Fruit fly (Drosophila melanogaster) S2 (cell line): ENCODE measurements around the gene Smr.
A peak's percentile ranks its signal among the peaks of the same experiment; 100 is the strongest.

ENCODE experiments used
- CG8478 ChIP-seq: fragments of >200 bp; optimal IDR thresholded peaks from 2 replicates; lab custom pipeline; 2018
- CTCF ChIP-seq, 2 experiments: fragments of >200 bp; optimal IDR thresholded peaks; 2 replicates each; lab custom pipeline; 2018

The Smr gene

dm6 chrX:12725187-12725919, 17.1 kb downstream of the Smr start:
- TF ChIP-seq CTCF (optimal IDR thresholded peaks at IDR 0.05; lab: Kevin White, UChicago): no peak
- TF ChIP-seq CG8478 (lab: Kevin White, UChicago): no peak

dm6 chrX:12724287-12725186, 17.9 kb downstream of the Smr start:
- no peak for TF ChIP-seq CG8478 (lab: Kevin White, UChicago)
- TF ChIP-seq CTCF (optimal IDR thresholded peaks at IDR 0.05; lab: Kevin White, UChicago): no peak

DNA sequence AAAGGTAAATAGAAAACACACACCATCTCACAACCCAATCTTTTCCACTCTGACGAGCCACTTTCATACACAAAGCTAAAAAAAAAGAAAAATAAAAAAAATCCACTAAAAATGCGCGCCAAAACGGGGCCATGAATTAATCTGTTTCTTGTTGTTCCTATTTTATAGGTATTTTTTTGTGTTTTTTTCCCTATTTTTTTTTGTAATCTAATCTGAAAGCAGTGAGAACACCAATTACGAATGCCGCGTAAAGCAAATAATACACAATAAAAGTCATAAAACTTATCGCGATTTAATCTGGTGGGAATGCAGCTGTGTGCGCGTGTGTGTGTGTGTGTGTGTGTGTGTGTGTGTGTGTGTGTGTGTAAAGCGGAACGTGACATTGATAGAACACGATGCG, 19.1 kb downstream of the Smr start:
- TF ChIP-seq CG8478 (lab: Kevin White, UChicago) (no peak), CTCF (optimal IDR thresholded peaks at IDR 0.05; lab: Kevin White, UChicago) (no peak)

dm6 chrX:12722009-12722408, 20.4 kb downstream of the Smr start:
- TF ChIP-seq CTCF (optimal IDR thresholded peaks at IDR 0.05; lab: Kevin White, UChicago) (no peak), CG8478 (lab: Kevin White, UChicago) (no peak)

dm6 chrX:12721111-12721869, 21.1 kb downstream of the Smr start:
- TF ChIP-seq CTCF (optimal IDR thresholded peaks at IDR 0.05; lab: Kevin White, UChicago) (peak; percentile 65 to 66), CG8478 (lab: Kevin White, UChicago) (no peak)

DNA sequence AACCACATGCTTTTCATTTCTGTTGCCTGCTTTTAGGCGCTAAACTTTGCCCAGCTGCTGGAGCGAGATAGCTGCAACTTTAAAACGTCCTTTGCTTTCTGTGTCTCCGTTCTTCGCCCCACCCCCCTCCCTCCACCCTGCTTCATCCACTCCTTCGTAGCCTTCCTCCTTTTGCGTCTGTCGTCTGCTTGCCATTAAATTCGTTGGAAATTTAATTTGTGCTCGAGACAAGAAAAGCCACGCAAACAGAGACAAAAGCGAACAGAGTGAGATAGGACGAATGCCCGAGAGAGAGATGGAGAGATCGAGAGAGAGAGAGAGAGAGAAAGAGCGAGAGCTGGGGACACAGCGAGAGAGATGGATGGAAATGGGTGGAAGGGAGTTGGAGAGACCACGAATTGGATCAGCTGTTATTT, 22.5 kb downstream of the Smr start:
- TF ChIP-seq CTCF (optimal IDR thresholded peaks at IDR 0.05; lab: Kevin White, UChicago): no peak
- no peak for TF ChIP-seq CG8478 (lab: Kevin White, UChicago)

dm6 chrX:12719152-12719779, 23.2 kb downstream of the Smr start:
- no peak for TF ChIP-seq CG8478 (lab: Kevin White, UChicago)
- no peak for TF ChIP-seq CTCF (optimal IDR thresholded peaks at IDR 0.05; lab: Kevin White, UChicago)

DNA sequence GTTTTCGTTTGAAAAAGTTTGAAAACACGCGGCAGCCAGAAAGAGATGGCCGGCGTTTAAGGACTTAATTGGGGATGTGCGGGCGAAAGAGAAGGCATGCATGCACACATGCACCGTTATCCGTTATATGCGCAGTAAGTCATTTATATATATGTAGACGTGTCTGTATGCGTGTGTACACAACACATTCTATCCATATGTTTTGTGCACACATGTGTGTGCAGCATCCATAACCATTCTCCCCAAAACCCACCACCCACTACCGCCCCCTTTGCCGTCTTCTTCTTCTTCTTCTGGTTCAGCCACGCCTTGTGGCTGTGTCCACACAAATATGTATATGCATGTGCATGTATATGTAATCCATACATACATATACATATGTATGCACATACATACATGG, 23.8 kb downstream of the Smr start:
- TF ChIP-seq CTCF (optimal IDR thresholded peaks at IDR 0.05; lab: Kevin White, UChicago) (no peak), CG8478 (lab: Kevin White, UChicago) (no peak)

dm6 chrX:12708306-12708705, 34.1 kb downstream of the Smr start:
- TF ChIP-seq CTCF (optimal IDR thresholded peaks at IDR 0.05; lab: Kevin White, UChicago) (no peak), CG8478 (lab: Kevin White, UChicago) (no peak)

DNA sequence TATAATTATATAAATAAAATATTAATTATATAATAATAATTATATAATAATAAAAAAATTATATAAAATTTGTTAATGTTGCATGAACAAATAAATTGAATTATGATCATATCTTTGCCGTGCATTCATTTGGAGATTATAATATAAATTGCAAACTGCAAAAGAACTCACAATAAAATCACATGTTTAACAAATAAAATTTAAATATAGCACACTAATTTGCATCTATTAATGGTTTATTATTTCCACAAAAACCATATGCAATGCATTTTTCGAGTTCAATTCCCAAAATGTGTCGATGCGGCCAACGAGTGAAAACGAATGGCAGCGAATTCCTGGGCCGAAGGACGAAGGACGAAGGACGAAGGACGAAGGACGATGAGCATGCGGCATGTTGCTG, 36.9 kb downstream of the Smr start, which contains the start of gene CG15725:
CG15725 (plus strand) TSS at position 301 of the 400 bp plus-strand sequence.
- no peak for TF ChIP-seq CTCF (optimal IDR thresholded peaks at IDR 0.05; lab: Kevin White, UChicago)
- no peak for TF ChIP-seq CG8478 (lab: Kevin White, UChicago)

dm6 chrX:12699095-12699750, 43.2 kb downstream of the Smr start:
- no peak for TF ChIP-seq CTCF (optimal IDR thresholded peaks at IDR 0.05; lab: Kevin White, UChicago)

dm6 chrX:12682403-12682958, 59.9 kb downstream of the Smr start:
- TF ChIP-seq CG8478 (lab: Kevin White, UChicago): no peak
- TF ChIP-seq CTCF (optimal IDR thresholded peaks at IDR 0.05; lab: Kevin White, UChicago): no peak

- TF ChIP-seq CTCF (optimal IDR thresholded peaks at IDR 0.05; lab: Kevin White, UChicago): no peak
- TF ChIP-seq CG8478 (lab: Kevin White, UChicago): no peak
These were observed 65.7 kb downstream of the Smr start for dm6 chrX:12676554-12677336.
